Worm (Caenorhabditis elegans) whole organism, midembryonic: ENCODE results near the gene F33G12.7.
A peak's percentile ranks its signal among the peaks of the same experiment; 100 is the strongest.

ENCODE experiments used
- T22C8.4 ChIP-seq: fragments of 200-800 bp; sonication (Bioruptor generic); IDR thresholded peaks from 2 replicates; pipeline ENCODE4 v1.3.6; 2022; ENCODE audit warnings: missing genetic modification characterization, missing compliant biosample characterization
- cog-1 ChIP-seq: sonication (generic microtip); optimal IDR thresholded peaks from 2 replicates; lab custom pipeline; 2016; ENCODE audit warnings: missing genetic modification characterization, missing compliant biosample characterization
- flt-1 ChIP-seq: fragments of 200-800 bp; sonication (Bioruptor generic); IDR thresholded peaks from 2 replicates; pipeline ENCODE4 v1.3.6; 2022; ENCODE audit warnings: missing genetic modification characterization, missing compliant biosample characterization
- klf-2 ChIP-seq: fragments of 200-800 bp; sonication (Bioruptor generic); conservative IDR thresholded peaks from 2 replicates; pipeline ENCODE4 v1.3.6; 2022; ENCODE audit warnings: missing genetic modification reagents, missing genetic modification characterization, missing compliant biosample characterization
- tab-1 ChIP-seq: fragments of 200-800 bp; sonication (Bioruptor generic); IDR thresholded peaks from 2 replicates; pipeline ENCODE4 v1.3.6; 2022; ENCODE audit warnings: missing genetic modification characterization, missing compliant biosample characterization
- ztf-29 ChIP-seq: fragments of 200-800 bp; sonication (Bioruptor generic); IDR thresholded peaks from 2 replicates; pipeline ENCODE4 v1.3.6; 2022; ENCODE audit warnings: missing genetic modification reagents, missing genetic modification characterization, missing compliant biosample characterization

DNA sequence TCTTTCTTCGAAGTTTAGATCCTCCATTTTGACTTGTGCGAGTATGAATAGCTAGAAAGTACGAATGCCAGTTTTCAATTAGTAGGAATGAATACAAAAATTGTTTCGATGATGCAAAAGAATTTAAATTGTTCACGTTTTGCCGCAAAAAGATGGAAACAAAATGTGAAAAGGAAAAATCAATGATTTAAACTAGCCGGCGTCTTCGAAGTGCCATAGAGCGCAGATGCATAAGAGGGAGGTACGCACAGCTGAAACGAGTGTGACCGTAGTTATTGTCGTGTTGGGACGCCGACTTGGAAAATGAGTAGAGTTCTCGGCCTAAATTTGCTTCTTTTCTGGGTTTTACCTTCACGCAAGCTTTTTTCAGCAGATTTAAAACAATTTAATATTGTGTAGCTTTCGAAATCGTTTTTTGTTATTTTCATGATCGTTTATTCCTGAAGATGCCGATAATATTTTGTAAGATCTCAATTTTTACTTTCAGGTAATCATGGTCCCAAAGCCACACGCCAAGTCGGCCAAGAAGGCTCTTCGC lies 14.7 kb upstream of the F33G12.7 start, which contains the start of the genes ify-1 and rpl-22:
- TF ChIP-seq tab-1 (GFP tag; lab: Robert Waterston, UW) (no peak), ztf-29 (GFP tag; lab: Robert Waterston, UW) (no peak; the same call in 1 of the 2 replicates), cog-1 (peak; percentile 65), T22C8.4 (GFP tag; lab: Robert Waterston, UW) (peak; percentile 72; the same call in 1 of the 2 replicates), klf-2 (no peak), flt-1 (peak; percentile 77)
